ENCODE assay signal across 1 worm cellular context in genomic region chrIII:5546309-5546708, ce11.
TF ChIP-seq lines count a peak whose summit lies in the region.

No protein-coding gene starts in this region.

TF ChIP-seq in whole organism, L3 larva, 47 proteins besides CTCF, POLR2A, EP300 and RAD21 (continued from another document):
- TF ChIP-seq egl-5 (tag; optimal IDR thresholded peaks at IDR 0.05; lab: Kevin White, UChicago) = no peak
TF ChIP-seq in whole organism, L3 larva: peak in this region for 4.
